Worm (Caenorhabditis elegans) whole organism, L4 larva: ENCODE results near the gene knl-3.

Experiments used
- D1046.2 ChIP-seq: fragments of 200-800 bp; sonication (Bioruptor generic); IDR thresholded peaks from 2 replicates; pipeline ENCODE4 v1.3.6; 2022; ENCODE audit warnings: missing genetic modification characterization, missing compliant biosample characterization
- F26F4.8 ChIP-seq: fragments of 200-800 bp; sonication (Bioruptor generic); conservative IDR thresholded peaks from 2 replicates; pipeline ENCODE4 v1.3.6; 2022; ENCODE audit warnings: missing genetic modification characterization, missing compliant biosample characterization
- F37D6.2 ChIP-seq: sonication (generic microtip); optimal IDR thresholded peaks from 2 replicates; lab custom pipeline; 2016; ENCODE audit warnings: mild to moderate bottlenecking, missing genetic modification characterization, missing compliant biosample characterization
- F44E2.7 ChIP-seq: fragments of 200-800 bp; sonication (Bioruptor generic); IDR thresholded peaks from 2 replicates; pipeline ENCODE4 v2.1.2; 2022; ENCODE audit warnings: missing genetic modification characterization, missing compliant biosample characterization
- Y48G9A.11 ChIP-seq: fragments of 200-800 bp; sonication (Bioruptor generic); IDR thresholded peaks from 2 replicates; pipeline ENCODE4 v1.3.6; 2022; ENCODE audit warnings: missing genetic modification reagents, missing genetic modification characterization, missing compliant biosample characterization
- Y75B8A.6 ChIP-seq: fragments of 200-800 bp; sonication (Bioruptor generic); IDR thresholded peaks from 2 replicates; pipeline ENCODE4 v1.3.6; 2022; ENCODE audit warnings: missing genetic modification reagents, missing genetic modification characterization, missing compliant biosample characterization
- aha-1 ChIP-seq: fragments of 150-350 bp; peaks from one replicate; lab custom pipeline; 2014; ENCODE audit warnings: missing biosample characterization, missing genetic modification characterization
- ceh-82 ChIP-seq: sonication (generic microtip); optimal IDR thresholded peaks from 2 replicates; lab custom pipeline; 2017; ENCODE audit warnings: missing biosample characterization, missing genetic modification characterization
- ces-1 ChIP-seq: fragments of 150-350 bp; sonication (generic microtip); optimal IDR thresholded peaks from 4 replicates; lab custom pipeline; 2014; ENCODE audit warnings: missing biosample characterization, missing genetic modification reagents, missing genetic modification characterization
- daf-16 ChIP-seq, 3 experiments: sonication (generic microtip); optimal IDR thresholded peaks; 2 replicates each; lab custom pipeline; 2016 to 2017; ENCODE audit warnings: missing genetic modification characterization in 3 of 3, missing genetic modification reagents in 3 of 3, mild to moderate bottlenecking in 2 of 3, missing compliant biosample characterization in 2 of 3, missing biosample characterization in 1 of 3, moderate library complexity in 1 of 3
- dmd-6 ChIP-seq: fragments of 200-800 bp; sonication (Bioruptor generic); IDR thresholded peaks from 2 replicates; pipeline ENCODE4 v1.3.6; 2022; ENCODE audit warnings: missing genetic modification reagents, missing genetic modification characterization, missing compliant biosample characterization
- dmd-8 ChIP-seq: fragments of 200-800 bp; sonication (Bioruptor generic); IDR thresholded peaks from 2 replicates; pipeline ENCODE4 v1.3.6; 2022; ENCODE audit warnings: missing genetic modification characterization, missing compliant biosample characterization
- dmd-9 ChIP-seq: fragments of 200-800 bp; sonication (Bioruptor generic); IDR thresholded peaks from 2 replicates; pipeline ENCODE4 v1.3.6; 2022; ENCODE audit warnings: missing genetic modification reagents, missing genetic modification characterization, missing compliant biosample characterization
- duxl-1 ChIP-seq: sonication (generic microtip); optimal IDR thresholded peaks from 2 replicates; lab custom pipeline; 2016; ENCODE audit warnings: mild to moderate bottlenecking, missing genetic modification characterization, moderate library complexity, missing compliant biosample characterization; ENCODE audit not compliant: poor library complexity
- fkh-10 ChIP-seq: fragments of 150-350 bp; optimal IDR thresholded peaks from 2 replicates; lab custom pipeline; 2014; ENCODE audit warnings: missing biosample characterization, missing genetic modification reagents, missing genetic modification characterization
- fos-1 ChIP-seq: fragments of 150-350 bp; optimal IDR thresholded peaks from 2 replicates; lab custom pipeline; 2014; ENCODE audit warnings: missing biosample characterization, missing genetic modification characterization
- gei-8 ChIP-seq: fragments of 200-800 bp; sonication (Bioruptor generic); optimal IDR thresholded peaks from 2 replicates; lab custom pipeline; 2018; ENCODE audit warnings: mild to moderate bottlenecking, missing genetic modification characterization, missing compliant biosample characterization
- hif-1 ChIP-seq, 2 experiments: sonication (generic microtip); optimal IDR thresholded peaks; 2 replicates each; lab custom pipeline; 2016 to 2017; ENCODE audit warnings: missing compliant biosample characterization in 2 of 2, missing genetic modification characterization in 2 of 2, missing genetic modification reagents in 2 of 2, missing genotype in 2 of 2, mild to moderate bottlenecking in 1 of 2
- hlh-30 ChIP-seq: sonication (generic microtip); optimal IDR thresholded peaks from 2 replicates; lab custom pipeline; 2017; ENCODE audit warnings: antibody characterized with exemption, mild to moderate bottlenecking, missing genetic modification characterization, missing compliant biosample characterization; ENCODE audit not compliant: insufficient read depth
- hmg-1.1 ChIP-seq: fragments of 200-800 bp; sonication (Bioruptor generic); IDR thresholded peaks from 2 replicates; pipeline ENCODE4 v1.3.6; 2022; ENCODE audit warnings: missing genetic modification reagents, missing genetic modification characterization, missing compliant biosample characterization
- lim-7 ChIP-seq: fragments of 200-800 bp; sonication (Bioruptor generic); IDR thresholded peaks from 2 replicates; pipeline ENCODE4 v1.3.6; 2022; ENCODE audit warnings: missing genetic modification characterization, missing compliant biosample characterization
- lin-1 ChIP-seq: fragments of 200-800 bp; sonication (Bioruptor generic); IDR thresholded peaks from 2 replicates; pipeline ENCODE4 v1.3.6; 2022; ENCODE audit warnings: missing genetic modification reagents, missing genetic modification characterization, missing compliant biosample characterization
- lin-38 ChIP-seq: fragments of 200-800 bp; sonication (Bioruptor generic); IDR thresholded peaks from 2 replicates; pipeline ENCODE4 v1.3.6; 2022; ENCODE audit warnings: missing genetic modification reagents, missing genetic modification characterization, missing compliant biosample characterization
- lin-39 ChIP-seq: fragments of 150-350 bp; optimal IDR thresholded peaks from 2 replicates; lab custom pipeline; 2014; ENCODE audit warnings: missing biosample characterization, missing genetic modification reagents, missing genetic modification characterization
- lsy-2 ChIP-seq, 2 experiments: fragments of 150-350 bp in 1 of 2; sonication (generic microtip) in 1 of 2; optimal IDR thresholded peaks; 2 replicates each; lab custom pipeline; 2014 to 2017; ENCODE audit warnings: missing biosample characterization in 2 of 2, missing genetic modification characterization in 2 of 2
- mdt-29 ChIP-seq: fragments of 200-800 bp; sonication (Bioruptor generic); IDR thresholded peaks from 2 replicates; pipeline ENCODE4 v1.3.6; 2022; ENCODE audit warnings: missing genetic modification reagents, missing genetic modification characterization, missing compliant biosample characterization
- mes-2 ChIP-seq: sonication (generic microtip); optimal IDR thresholded peaks from 2 replicates; lab custom pipeline; 2016; ENCODE audit warnings: missing genotype, mild to moderate bottlenecking, missing genetic modification characterization, missing compliant biosample characterization; ENCODE audit not compliant: poor library complexity, severe bottlenecking
- mxl-3 ChIP-seq: fragments of 200-800 bp; sonication (Bioruptor generic); optimal IDR thresholded peaks from 2 replicates; lab custom pipeline; 2018; ENCODE audit warnings: mild to moderate bottlenecking, missing genetic modification characterization, missing compliant biosample characterization
- nhr-102 ChIP-seq: sonication (generic microtip); optimal IDR thresholded peaks from 2 replicates; lab custom pipeline; 2016; ENCODE audit warnings: mild to moderate bottlenecking, missing genetic modification characterization, moderate library complexity, missing compliant biosample characterization
- nhr-28 ChIP-seq: fragments of 150-350 bp; optimal IDR thresholded peaks from 2 replicates; lab custom pipeline; 2014; ENCODE audit warnings: missing biosample characterization, missing genetic modification characterization
- nhr-48 ChIP-seq: sonication (generic microtip); optimal IDR thresholded peaks from 2 replicates; lab custom pipeline; 2016; ENCODE audit warnings: mild to moderate bottlenecking, missing genetic modification characterization, missing compliant biosample characterization
- nhr-6 ChIP-seq: fragments of 150-350 bp; optimal IDR thresholded peaks from 2 replicates; lab custom pipeline; 2014; ENCODE audit warnings: missing biosample characterization, missing genetic modification characterization
- nhr-76 ChIP-seq: fragments of 150-350 bp; optimal IDR thresholded peaks from 2 replicates; lab custom pipeline; 2014; ENCODE audit warnings: missing biosample characterization, missing genetic modification characterization
- pha-4 ChIP-seq, 2 experiments: fragments of 150-350 bp in 1 of 2; fragments of 200-800 bp in 1 of 2; sonication (Bioruptor generic) in 1 of 2; IDR thresholded peaks in 1 of 2; optimal IDR thresholded peaks in 1 of 2; 2 replicates each; pipeline versions ENCODE4 v1.3.6 to Lab custom; 2014 to 2022; ENCODE audit warnings: missing genetic modification characterization in 2 of 2, missing genetic modification reagents in 2 of 2, missing biosample characterization in 1 of 2, missing compliant biosample characterization in 1 of 2
- pqm-1 ChIP-seq: sonication (generic microtip); optimal IDR thresholded peaks from 2 replicates; lab custom pipeline; 2017; ENCODE audit warnings: missing biosample characterization, missing genetic modification characterization
- rbr-2 ChIP-seq: sonication (generic microtip); optimal IDR thresholded peaks from 2 replicates; lab custom pipeline; 2016; ENCODE audit warnings: missing genotype, missing genetic modification characterization, missing compliant biosample characterization
- saeg-2 ChIP-seq: fragments of 200-800 bp; sonication (Bioruptor generic); IDR thresholded peaks from 2 replicates; pipeline ENCODE4 v1.3.6; 2022; ENCODE audit warnings: missing genetic modification reagents, missing genetic modification characterization, missing compliant biosample characterization
- set-16 ChIP-seq: fragments of 200-800 bp; sonication (Bioruptor generic); IDR thresholded peaks from 2 replicates; pipeline ENCODE4 v1.3.6; 2022; ENCODE audit warnings: missing genetic modification reagents, missing genetic modification characterization, missing compliant biosample characterization
- snpc-4 ChIP-seq: fragments of 150-350 bp; optimal IDR thresholded peaks from 2 replicates; lab custom pipeline; 2014; ENCODE audit warnings: missing biosample characterization, missing genetic modification characterization
- spr-1 ChIP-seq: sonication (generic microtip); optimal IDR thresholded peaks from 2 replicates; lab custom pipeline; 2016; ENCODE audit warnings: mild to moderate bottlenecking, missing genetic modification characterization, missing compliant biosample characterization
- spr-3 ChIP-seq: fragments of 200-800 bp; sonication (Bioruptor generic); optimal IDR thresholded peaks from 2 replicates; lab custom pipeline; 2018; ENCODE audit warnings: mild to moderate bottlenecking, missing genetic modification characterization, missing compliant biosample characterization
- tra-1 ChIP-seq: fragments of 200-800 bp; sonication (Bioruptor generic); IDR thresholded peaks from 2 replicates; pipeline ENCODE4 v1.3.6; 2022; ENCODE audit warnings: missing genetic modification reagents, missing genetic modification characterization, missing compliant biosample characterization
- unc-62 ChIP-seq, 3 experiments: fragments of 150-350 bp in 1 of 3; sonication (generic microtip); optimal IDR thresholded peaks in 2 of 3; peaks in 1 of 3; 1 replicate in 1 of 3; 2 replicates in 2 of 3; lab custom pipeline; 2014 to 2017; ENCODE audit warnings: missing biosample characterization in 3 of 3, missing genetic modification characterization in 3 of 3, missing genetic modification reagents in 3 of 3, missing genotype in 1 of 3
- zag-1 ChIP-seq: fragments of 150-350 bp; optimal IDR thresholded peaks from 2 replicates; lab custom pipeline; 2014; ENCODE audit warnings: missing biosample characterization, missing genetic modification characterization
- zfp-2 ChIP-seq: sonication (generic microtip); optimal IDR thresholded peaks from 2 replicates; lab custom pipeline; 2016; ENCODE audit warnings: mild to moderate bottlenecking, missing genetic modification characterization, missing compliant biosample characterization
- zip-11 ChIP-seq: fragments of 200-800 bp; sonication (Bioruptor generic); IDR thresholded peaks from 2 replicates; pipeline ENCODE4 v1.3.6; 2022; ENCODE audit warnings: missing genetic modification characterization, missing compliant biosample characterization
- ztf-7 ChIP-seq: fragments of 150-350 bp; optimal IDR thresholded peaks from 2 replicates; lab custom pipeline; 2014; ENCODE audit warnings: missing biosample characterization, missing genetic modification characterization

knl-3 gene

ce11 chrV:1886997-1887396, 18.0 kb downstream of the knl-3 start:
- TF ChIP-seq F37D6.2 (tag; lab: Kevin White, UChicago), result no peak
- TF ChIP-seq mes-2 (tag; lab: Kevin White, UChicago), result peak; percentile 7
- TF ChIP-seq gei-8, result no peak
- no peak for TF ChIP-seq nhr-28 (tag; lab: Kevin White, UChicago)
- TF ChIP-seq saeg-2 (GFP tag; lab: Robert Waterston, UW), result no peak
- TF ChIP-seq fos-1, result no peak
- peak in 1 of 2 experiments; percentile 19 for TF ChIP-seq unc-62 (GFP tag; optimal IDR thresholded peaks at IDR 0.05 in 1 of 2; lab: Kevin White, UChicago)
- TF ChIP-seq unc-62 (tag; optimal IDR thresholded peaks at IDR 0.05; lab: Kevin White, UChicago), result no peak
- TF ChIP-seq F26F4.8 (GFP tag; lab: Robert Waterston, UW), result no peak
- TF ChIP-seq lin-38 (GFP tag; lab: Robert Waterston, UW), result no peak
- TF ChIP-seq mxl-3, result no peak
- TF ChIP-seq nhr-76 (tag; lab: Kevin White, UChicago), result no peak
- no peak for TF ChIP-seq nhr-6
- no peak for TF ChIP-seq mdt-29 (GFP tag; lab: Robert Waterston, UW)
- no peak for TF ChIP-seq spr-1 (tag; lab: Kevin White, UChicago)
- no peak for TF ChIP-seq zag-1 (tag; lab: Kevin White, UChicago)
- no peak for TF ChIP-seq daf-16 (GFP tag; optimal IDR thresholded peaks at IDR 0.05; lab: Kevin White, UChicago)
- TF ChIP-seq daf-16 (tag; optimal IDR thresholded peaks at IDR 0.05; lab: Kevin White, UChicago), result no peak
- no peak for TF ChIP-seq hif-1 (tag; optimal IDR thresholded peaks at IDR 0.05; lab: Kevin White, UChicago)
- TF ChIP-seq hmg-1.1 (GFP tag; lab: Robert Waterston, UW), result peak; percentile 57
- TF ChIP-seq ceh-82 (tag; lab: Kevin White, UChicago), result no peak
- TF ChIP-seq fkh-10, result no peak
- TF ChIP-seq Y75B8A.6 (GFP tag; lab: Robert Waterston, UW), result no peak
- TF ChIP-seq nhr-102 (tag; lab: Kevin White, UChicago), result no peak
- no peak for TF ChIP-seq pqm-1 (tag; lab: Kevin White, UChicago)
- no peak for TF ChIP-seq duxl-1 (tag; lab: Kevin White, UChicago)
- peak; percentile 1 for TF ChIP-seq rbr-2 (tag; lab: Kevin White, UChicago)
- TF ChIP-seq nhr-48, result no peak
- no peak for TF ChIP-seq lin-39 (tag; lab: Kevin White, UChicago)
- TF ChIP-seq dmd-8 (GFP tag; lab: Robert Waterston, UW), result no peak
- TF ChIP-seq zip-11, result no peak
- peak in 1 of 2 experiments; percentile 11 for TF ChIP-seq lsy-2 (tag; optimal IDR thresholded peaks at IDR 0.05; lab: Kevin White, UChicago)
- TF ChIP-seq, all 104 proteins: peak for 5

ce11 chrV:1888299-1888698, 19.3 kb downstream of the knl-3 start:
- TF ChIP-seq aha-1 (peak; percentile 92), D1046.2 (GFP tag; lab: Robert Waterston, UW) (no peak)

ce11 chrV:1889996-1890395, 21.0 kb downstream of the knl-3 start:
- no peak for TF ChIP-seq Y48G9A.11 (GFP tag; lab: Robert Waterston, UW)
- no peak for TF ChIP-seq snpc-4 (tag; lab: Kevin White, UChicago)
- no peak for TF ChIP-seq F44E2.7 (GFP tag; lab: Robert Waterston, UW)
- no peak for TF ChIP-seq spr-1 (tag; lab: Kevin White, UChicago)
- TF ChIP-seq lsy-2 (tag; optimal IDR thresholded peaks at IDR 0.05; lab: Kevin White, UChicago), result peak in 1 of 2 experiments; percentile 6
- no peak for TF ChIP-seq lim-7 (GFP tag; lab: Robert Waterston, UW)
- TF ChIP-seq set-16 (GFP tag; lab: Robert Waterston, UW), result no peak
- TF ChIP-seq dmd-6 (GFP tag; lab: Robert Waterston, UW), result 0 out of 2 replicates have a peak, but pooled peaks have one; percentile 15
- TF ChIP-seq lin-1 (GFP tag; lab: Robert Waterston, UW), result no peak
- TF ChIP-seq pha-4 (GFP tag; IDR thresholded peaks at IDR 0.05; lab: Robert Waterston, UW), result no peak
- no peak for TF ChIP-seq pha-4 (tag; optimal IDR thresholded peaks at IDR 0.05; lab: Kevin White, UChicago)
- no peak for TF ChIP-seq spr-3 (GFP tag; lab: Kevin White, UChicago)
- TF ChIP-seq hlh-30 (tag; lab: Kevin White, UChicago), result peak; percentile 59
- peak; percentile 32 for TF ChIP-seq aha-1
- no peak for TF ChIP-seq tra-1 (GFP tag; lab: Robert Waterston, UW)
- no peak for TF ChIP-seq ces-1 (GFP tag; lab: Kevin White, UChicago)
- peak in 1 of 2 experiments; percentile 66 for TF ChIP-seq unc-62 (GFP tag; optimal IDR thresholded peaks at IDR 0.05 in 1 of 2; lab: Kevin White, UChicago)
- no peak for TF ChIP-seq unc-62 (tag; optimal IDR thresholded peaks at IDR 0.05; lab: Kevin White, UChicago)
- no peak for TF ChIP-seq ztf-7
- no peak for TF ChIP-seq dmd-9 (GFP tag; lab: Robert Waterston, UW)
- no peak for TF ChIP-seq zfp-2 (tag; lab: Kevin White, UChicago)
- TF ChIP-seq saeg-2 (GFP tag; lab: Robert Waterston, UW), result no peak
- TF ChIP-seq nhr-28 (tag; lab: Kevin White, UChicago), result no peak
- TF ChIP-seq ceh-82 (tag; lab: Kevin White, UChicago), result no peak
